Worm (Caenorhabditis elegans): Measurements from ENCODE around the gene ZK938.10.

DNA sequence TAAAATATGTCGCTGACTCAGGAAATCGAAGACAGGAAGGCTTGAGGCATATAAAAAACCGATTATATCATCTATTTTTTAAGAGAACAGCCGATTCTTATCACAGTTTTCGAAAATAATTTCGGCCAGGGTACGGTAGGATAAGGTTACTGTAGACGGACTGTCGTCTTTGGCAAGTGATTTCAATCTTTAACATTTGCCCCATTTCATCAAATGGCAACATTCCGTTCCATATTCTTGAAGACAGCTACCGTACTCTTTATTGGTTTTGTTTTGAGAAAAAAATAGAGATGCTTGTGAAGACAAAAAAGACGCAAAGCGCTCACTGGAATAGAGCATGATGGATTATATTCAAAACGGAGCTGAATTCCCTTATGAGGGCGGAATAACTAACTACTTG is 47.9 kb upstream of the ZK938.10 start:
- TF ChIP-seq him-1 (tag; optimal IDR thresholded peaks at IDR 0.05) (no peak), dao-5 (tag; optimal IDR thresholded peaks at IDR 0.05) (no peak), W03F9.2 (tag; optimal IDR thresholded peaks at IDR 0.05) (no peak)
